Worm (Caenorhabditis elegans): Measurements from ENCODE around the gene unc-31.

unc-31 gene

DNA sequence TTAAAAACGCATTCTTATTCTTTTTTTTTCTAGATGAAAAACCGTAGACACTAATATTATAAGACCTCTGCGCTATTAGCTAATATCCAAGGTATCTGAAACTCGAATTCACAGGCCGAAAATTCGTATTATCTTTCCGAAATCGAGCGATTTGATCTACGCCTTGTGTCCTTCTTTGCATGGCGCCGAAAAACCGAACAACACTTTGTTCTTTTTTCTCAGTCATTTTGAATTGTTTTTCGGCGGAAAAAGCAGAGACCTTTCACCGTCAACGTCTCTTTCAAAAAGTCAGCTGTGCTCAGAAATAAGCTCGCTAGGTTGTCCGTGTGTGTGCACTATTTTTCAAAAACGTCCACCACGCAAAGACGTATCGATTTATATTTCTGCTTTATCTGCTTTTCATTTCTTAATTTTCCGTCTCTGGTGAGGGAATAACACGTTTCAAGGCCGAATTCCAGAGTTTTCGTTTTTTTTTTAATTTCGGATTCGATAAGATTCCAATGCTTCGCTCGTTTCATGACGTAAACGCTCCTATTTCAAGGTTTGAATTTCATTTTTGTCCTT lies 57.2 kb downstream of the unc-31 start:
- TF ChIP-seq B0310.2 (tag; optimal IDR thresholded peaks at IDR 0.05) (no peak), aly-1 (tag; optimal IDR thresholded peaks at IDR 0.05) (no peak), ceh-13 (GFP tag; optimal IDR thresholded peaks at IDR 0.05) (no peak), tbx-11 (GFP tag; IDR thresholded peaks at IDR 0.05) (no peak), tbx-37 (GFP tag; conservative IDR thresholded peaks at IDR 0.05) (no peak; the same call in 1 of the 2 replicates), flt-1 (GFP tag; IDR thresholded peaks at IDR 0.05) (no peak), hmg-4 (GFP tag; optimal IDR thresholded peaks at IDR 0.05) (no peak), ceh-36 (tag; optimal IDR thresholded peaks at IDR 0.05) (no peak), ama-1 (optimal IDR thresholded peaks at IDR 0.05) (no peak), ets-7 (tag; optimal IDR thresholded peaks at IDR 0.05) (no peak)

DNA sequence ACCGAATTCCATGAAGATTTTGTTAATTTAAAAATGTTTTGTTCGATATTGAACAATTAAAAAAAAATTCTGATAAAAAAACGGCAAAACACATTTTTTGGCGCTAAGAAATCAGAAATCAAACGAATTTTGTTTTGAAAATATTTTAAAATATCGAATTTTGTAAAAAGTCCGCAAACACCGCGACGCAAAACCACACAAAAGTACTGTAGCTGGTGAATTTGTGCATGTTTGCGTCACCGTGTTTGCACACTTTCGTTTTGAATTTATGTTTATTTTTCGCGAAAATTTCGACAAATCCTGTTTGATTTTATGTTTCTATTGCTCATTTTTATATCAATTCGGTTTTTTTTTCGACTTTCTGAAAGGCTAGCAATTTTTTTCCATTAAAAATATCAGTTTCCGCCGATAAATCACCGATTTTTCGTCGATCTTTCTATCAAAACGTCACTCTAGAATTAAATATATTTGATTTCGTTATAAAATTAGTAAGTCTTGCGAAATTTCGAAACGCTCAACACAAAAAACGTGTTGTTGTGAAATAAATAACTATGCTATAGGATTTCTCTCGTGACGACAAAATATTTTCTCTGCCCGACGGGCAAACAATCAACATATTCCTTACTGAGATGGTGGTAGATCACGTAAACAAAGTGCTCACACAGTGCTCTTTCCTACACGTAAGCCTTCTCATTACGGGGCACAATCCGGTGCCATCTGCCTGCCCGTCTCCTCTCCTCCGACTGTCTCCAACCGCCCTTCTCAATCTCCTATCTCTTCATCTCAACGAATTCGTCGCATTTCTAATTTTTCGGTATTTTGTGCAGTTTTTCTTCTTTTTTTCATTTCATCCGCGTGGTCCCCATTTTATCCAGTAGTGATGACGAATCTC lies 58.2 kb downstream of the unc-31 start:
- TF ChIP-seq hnd-1 (tag; optimal IDR thresholded peaks at IDR 0.05) (no peak), flt-1 (GFP tag; IDR thresholded peaks at IDR 0.05) (no peak), aly-1 (tag; optimal IDR thresholded peaks at IDR 0.05) (no peak), hmg-4 (GFP tag; optimal IDR thresholded peaks at IDR 0.05) (no peak), sea-1 (GFP tag; conservative IDR thresholded peaks at IDR 0.05) (no peak), tbx-37 (GFP tag; conservative IDR thresholded peaks at IDR 0.05) (no peak), ceh-13 (GFP tag; optimal IDR thresholded peaks at IDR 0.05) (no peak), B0310.2 (tag; optimal IDR thresholded peaks at IDR 0.05) (no peak), tra-4 (tag; optimal IDR thresholded peaks at IDR 0.05) (no peak), tbx-11 (GFP tag; IDR thresholded peaks at IDR 0.05) (no peak), ceh-36 (tag; optimal IDR thresholded peaks at IDR 0.05) (no peak), pes-1 (GFP tag; IDR thresholded peaks at IDR 0.05) (no peak), scrt-1 (GFP tag; IDR thresholded peaks at IDR 0.05) (no peak), hmbx-1 (tag; optimal IDR thresholded peaks at IDR 0.05) (no peak), F13C5.2 (tag; optimal IDR thresholded peaks at IDR 0.05) (no peak), ets-7 (tag; optimal IDR thresholded peaks at IDR 0.05) (no peak), ama-1 (optimal IDR thresholded peaks at IDR 0.05) (no peak)

DNA sequence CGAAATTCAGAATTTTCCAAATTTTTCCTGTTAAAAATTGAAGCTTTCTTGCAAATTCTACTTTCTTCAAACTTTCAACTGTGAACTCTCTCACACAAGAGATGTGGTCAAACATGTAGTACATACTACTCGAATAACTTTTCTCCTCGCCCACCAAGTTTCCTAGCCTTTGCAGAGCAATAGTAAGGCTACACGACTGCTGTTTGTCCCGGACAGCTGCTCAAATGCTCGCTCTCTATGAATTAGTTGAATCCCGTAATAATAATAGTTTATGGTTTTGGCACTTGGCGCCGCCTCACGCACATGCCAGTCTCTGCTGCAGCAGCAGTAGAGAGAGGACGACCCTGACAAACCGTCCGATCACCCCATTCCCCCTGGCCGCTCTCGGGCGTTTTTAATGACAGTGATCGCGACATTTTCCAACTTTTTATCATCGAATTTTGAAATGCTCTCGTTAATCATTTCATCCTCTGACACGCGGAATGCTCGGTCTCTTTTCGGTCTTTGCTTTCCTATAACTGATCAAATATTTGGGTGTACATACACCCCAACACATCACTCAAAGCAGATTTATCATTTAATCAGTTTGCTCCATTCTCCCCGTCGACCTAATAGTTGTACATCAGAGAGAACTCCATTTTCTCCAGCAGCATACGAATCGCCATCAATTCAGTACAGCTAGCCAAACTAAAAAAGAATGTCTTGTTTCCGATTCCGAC lies 60.2 kb downstream of the unc-31 start:
- TF ChIP-seq ceh-13 (GFP tag; optimal IDR thresholded peaks at IDR 0.05) (no peak), flt-1 (GFP tag; IDR thresholded peaks at IDR 0.05) (no peak), tbx-37 (GFP tag; conservative IDR thresholded peaks at IDR 0.05) (no peak), hnd-1 (tag; optimal IDR thresholded peaks at IDR 0.05) (no peak), sea-1 (GFP tag; conservative IDR thresholded peaks at IDR 0.05) (no peak), B0310.2 (tag; optimal IDR thresholded peaks at IDR 0.05) (no peak), scrt-1 (GFP tag; IDR thresholded peaks at IDR 0.05) (no peak), tra-4 (tag; optimal IDR thresholded peaks at IDR 0.05) (no peak), ceh-36 (tag; optimal IDR thresholded peaks at IDR 0.05) (no peak), tbx-11 (GFP tag; IDR thresholded peaks at IDR 0.05) (no peak), F13C5.2 (tag; optimal IDR thresholded peaks at IDR 0.05) (no peak), hmg-4 (GFP tag; optimal IDR thresholded peaks at IDR 0.05) (no peak), ama-1 (optimal IDR thresholded peaks at IDR 0.05) (no peak), pes-1 (GFP tag; IDR thresholded peaks at IDR 0.05) (no peak)

ce11 chrIV:12834417-12834731 lies 60.7 kb downstream of the unc-31 start:
- TF ChIP-seq scrt-1 (GFP tag; IDR thresholded peaks at IDR 0.05) (no peak), ceh-13 (GFP tag; optimal IDR thresholded peaks at IDR 0.05) (no peak), tbx-11 (GFP tag; IDR thresholded peaks at IDR 0.05) (no peak), hmg-4 (GFP tag; optimal IDR thresholded peaks at IDR 0.05) (no peak), F13C5.2 (tag; optimal IDR thresholded peaks at IDR 0.05) (no peak), ceh-36 (tag; optimal IDR thresholded peaks at IDR 0.05) (no peak), pes-1 (GFP tag; IDR thresholded peaks at IDR 0.05) (no peak), tbx-37 (GFP tag; conservative IDR thresholded peaks at IDR 0.05) (no peak), tra-4 (tag; optimal IDR thresholded peaks at IDR 0.05) (no peak), aly-1 (tag; optimal IDR thresholded peaks at IDR 0.05) (no peak)

- TF ChIP-seq scrt-1 (GFP tag; IDR thresholded peaks at IDR 0.05) = no peak
- no peak for TF ChIP-seq B0310.2 (tag; optimal IDR thresholded peaks at IDR 0.05)
- no peak for TF ChIP-seq F13C5.2 (tag; optimal IDR thresholded peaks at IDR 0.05)
- no peak for TF ChIP-seq tbx-11 (GFP tag; IDR thresholded peaks at IDR 0.05)
- TF ChIP-seq ceh-36 (tag; optimal IDR thresholded peaks at IDR 0.05) = no peak
- no peak for TF ChIP-seq ama-1 (optimal IDR thresholded peaks at IDR 0.05)
- TF ChIP-seq pes-1 (GFP tag; IDR thresholded peaks at IDR 0.05) = no peak
- no peak for TF ChIP-seq aly-1 (tag; optimal IDR thresholded peaks at IDR 0.05)
- TF ChIP-seq hnd-1 (tag; optimal IDR thresholded peaks at IDR 0.05) = no peak
- TF ChIP-seq sea-1 (GFP tag; conservative IDR thresholded peaks at IDR 0.05) = no peak
- TF ChIP-seq ets-7 (tag; optimal IDR thresholded peaks at IDR 0.05) = no peak
- no peak for TF ChIP-seq hmbx-1 (tag; optimal IDR thresholded peaks at IDR 0.05)
- no peak for TF ChIP-seq tra-4 (tag; optimal IDR thresholded peaks at IDR 0.05)
- no peak for TF ChIP-seq tbx-37 (GFP tag; conservative IDR thresholded peaks at IDR 0.05)
- TF ChIP-seq hmg-4 (GFP tag; optimal IDR thresholded peaks at IDR 0.05) = no peak
- no peak for TF ChIP-seq ceh-13 (GFP tag; optimal IDR thresholded peaks at IDR 0.05)
- TF ChIP-seq flt-1 (GFP tag; IDR thresholded peaks at IDR 0.05) = no peak
Observed at ce11 chrIV:12835363-12835762, 61.7 kb downstream of the unc-31 start.

- TF ChIP-seq hmbx-1 (tag; optimal IDR thresholded peaks at IDR 0.05) = no peak
- TF ChIP-seq hmg-4 (GFP tag; optimal IDR thresholded peaks at IDR 0.05) = no peak
- TF ChIP-seq tbx-11 (GFP tag; IDR thresholded peaks at IDR 0.05) = no peak
- no peak for TF ChIP-seq aly-1 (tag; optimal IDR thresholded peaks at IDR 0.05)
- no peak for TF ChIP-seq tra-4 (tag; optimal IDR thresholded peaks at IDR 0.05)
- no peak for TF ChIP-seq F13C5.2 (tag; optimal IDR thresholded peaks at IDR 0.05)
- TF ChIP-seq hnd-1 (tag; optimal IDR thresholded peaks at IDR 0.05) = no peak
- TF ChIP-seq scrt-1 (GFP tag; IDR thresholded peaks at IDR 0.05) = no peak
- TF ChIP-seq flt-1 (GFP tag; IDR thresholded peaks at IDR 0.05) = no peak
- no peak for TF ChIP-seq pes-1 (GFP tag; IDR thresholded peaks at IDR 0.05)
- TF ChIP-seq ama-1 (optimal IDR thresholded peaks at IDR 0.05) = no peak
- no peak for TF ChIP-seq sea-1 (GFP tag; conservative IDR thresholded peaks at IDR 0.05)
- TF ChIP-seq tbx-37 (GFP tag; conservative IDR thresholded peaks at IDR 0.05) = no peak
- TF ChIP-seq ceh-36 (tag; optimal IDR thresholded peaks at IDR 0.05) = no peak
- TF ChIP-seq ets-7 (tag; optimal IDR thresholded peaks at IDR 0.05) = no peak
- TF ChIP-seq B0310.2 (tag; optimal IDR thresholded peaks at IDR 0.05) = no peak
- TF ChIP-seq ceh-13 (GFP tag; optimal IDR thresholded peaks at IDR 0.05) = no peak
Observed at ce11 chrIV:12836208-12836607, 62.5 kb downstream of the unc-31 start, which contains the start of gene M02B1.3. Gene M02B1.3 (plus strand): TSS chrIV:12836508.

Measured in whole organism, early embryonic.